Worm (Caenorhabditis elegans) whole organism, L4 larva: ENCODE data around the gene col-104.

Experiments
- D1046.2 ChIP-seq: fragments of 200-800 bp; sonication (Bioruptor generic); IDR thresholded peaks from 2 replicates; pipeline ENCODE4 v1.3.6; 2022; ENCODE audit warnings: missing genetic modification characterization, missing compliant biosample characterization
- F26F4.8 ChIP-seq: fragments of 200-800 bp; sonication (Bioruptor generic); conservative IDR thresholded peaks from 2 replicates; pipeline ENCODE4 v1.3.6; 2022; ENCODE audit warnings: missing genetic modification characterization, missing compliant biosample characterization
- F37D6.2 ChIP-seq: sonication (generic microtip); optimal IDR thresholded peaks from 2 replicates; lab custom pipeline; 2016; ENCODE audit warnings: mild to moderate bottlenecking, missing genetic modification characterization, missing compliant biosample characterization
- F49E8.2 ChIP-seq: sonication (generic microtip); optimal IDR thresholded peaks from 2 replicates; lab custom pipeline; 2016; ENCODE audit warnings: missing compliant biosample characterization, mild to moderate bottlenecking, missing genetic modification characterization, borderline replicate concordance
- R02D3.7 ChIP-seq: fragments of 150-350 bp; sonication (generic microtip); optimal IDR thresholded peaks from 3 replicates; lab custom pipeline; 2014; ENCODE audit warnings: missing biosample characterization, missing genetic modification characterization
- Y105C5A.15 ChIP-seq: fragments of 200-800 bp; sonication (Bioruptor generic); IDR thresholded peaks from 2 replicates; pipeline ENCODE4 v1.3.6; 2022; ENCODE audit warnings: missing genetic modification characterization, missing compliant biosample characterization
- Y48G9A.11 ChIP-seq: fragments of 200-800 bp; sonication (Bioruptor generic); IDR thresholded peaks from 2 replicates; pipeline ENCODE4 v1.3.6; 2022; ENCODE audit warnings: missing genetic modification reagents, missing genetic modification characterization, missing compliant biosample characterization
- ZK337.2 ChIP-seq: fragments of 200-800 bp; sonication (Bioruptor generic); IDR thresholded peaks from 2 replicates; pipeline ENCODE4 v1.3.6; 2022; ENCODE audit warnings: missing genetic modification reagents, missing genetic modification characterization, missing compliant biosample characterization
- aly-2 ChIP-seq: sonication (generic microtip); optimal IDR thresholded peaks from 2 replicates; lab custom pipeline; 2018; ENCODE audit warnings: missing biosample characterization, missing genetic modification characterization
- ceh-20 ChIP-seq: fragments of 200-800 bp; sonication (Bioruptor generic); IDR thresholded peaks from 2 replicates; pipeline ENCODE4 v1.3.6; 2022; ENCODE audit warnings: missing genetic modification reagents, missing genetic modification characterization, missing compliant biosample characterization
- ceh-32 ChIP-seq: sonication (generic microtip); optimal IDR thresholded peaks from 2 replicates; lab custom pipeline; 2016; ENCODE audit warnings: mild to moderate bottlenecking, missing genetic modification characterization, missing compliant biosample characterization; ENCODE audit not compliant: poor library complexity
- ceh-62 ChIP-seq: sonication (generic microtip); optimal IDR thresholded peaks from 2 replicates; lab custom pipeline; 2017; ENCODE audit warnings: missing biosample characterization, missing genetic modification characterization
- cey-2 ChIP-seq: sonication (generic microtip); optimal IDR thresholded peaks from 3 replicates; lab custom pipeline; 2017; ENCODE audit warnings: missing genetic modification characterization, mild to moderate bottlenecking, missing compliant biosample characterization, antibody characterized with exemption, borderline replicate concordance; ENCODE audit not compliant: insufficient read depth
- daf-16 ChIP-seq, 3 experiments: sonication (generic microtip); optimal IDR thresholded peaks; 2 replicates each; lab custom pipeline; 2016 to 2017; ENCODE audit warnings: missing genetic modification characterization in 3 of 3, missing genetic modification reagents in 3 of 3, mild to moderate bottlenecking in 2 of 3, missing compliant biosample characterization in 2 of 3, missing biosample characterization in 1 of 3, moderate library complexity in 1 of 3
- dmd-6 ChIP-seq: fragments of 200-800 bp; sonication (Bioruptor generic); IDR thresholded peaks from 2 replicates; pipeline ENCODE4 v1.3.6; 2022; ENCODE audit warnings: missing genetic modification reagents, missing genetic modification characterization, missing compliant biosample characterization
- dmd-8 ChIP-seq: fragments of 200-800 bp; sonication (Bioruptor generic); IDR thresholded peaks from 2 replicates; pipeline ENCODE4 v1.3.6; 2022; ENCODE audit warnings: missing genetic modification characterization, missing compliant biosample characterization
- dmd-9 ChIP-seq: fragments of 200-800 bp; sonication (Bioruptor generic); IDR thresholded peaks from 2 replicates; pipeline ENCODE4 v1.3.6; 2022; ENCODE audit warnings: missing genetic modification reagents, missing genetic modification characterization, missing compliant biosample characterization
- dve-1 ChIP-seq: sonication (generic microtip); optimal IDR thresholded peaks from 2 replicates; lab custom pipeline; 2017; ENCODE audit warnings: antibody characterized with exemption, mild to moderate bottlenecking, missing genetic modification characterization, missing compliant biosample characterization; ENCODE audit not compliant: insufficient read depth
- egl-27 ChIP-seq: sonication (generic microtip); optimal IDR thresholded peaks from 3 replicates; lab custom pipeline; 2017; ENCODE audit warnings: missing biosample characterization, missing genetic modification reagents, missing genetic modification characterization
- egl-43 ChIP-seq: fragments of 200-800 bp; sonication (Bioruptor generic); IDR thresholded peaks from 2 replicates; pipeline ENCODE4 v1.3.6; 2022; ENCODE audit warnings: missing genetic modification reagents, missing genetic modification characterization, missing compliant biosample characterization
- fos-1 ChIP-seq: fragments of 150-350 bp; optimal IDR thresholded peaks from 2 replicates; lab custom pipeline; 2014; ENCODE audit warnings: missing biosample characterization, missing genetic modification characterization
- hif-1 ChIP-seq, 2 experiments: sonication (generic microtip); optimal IDR thresholded peaks; 2 replicates each; lab custom pipeline; 2016 to 2017; ENCODE audit warnings: missing compliant biosample characterization in 2 of 2, missing genetic modification characterization in 2 of 2, missing genetic modification reagents in 2 of 2, missing genotype in 2 of 2, mild to moderate bottlenecking in 1 of 2
- lin-13 ChIP-seq: fragments of 150-350 bp; optimal IDR thresholded peaks from 2 replicates; lab custom pipeline; 2014; ENCODE audit warnings: missing biosample characterization, missing genetic modification reagents, missing genetic modification characterization
- lin-38 ChIP-seq: fragments of 200-800 bp; sonication (Bioruptor generic); IDR thresholded peaks from 2 replicates; pipeline ENCODE4 v1.3.6; 2022; ENCODE audit warnings: missing genetic modification reagents, missing genetic modification characterization, missing compliant biosample characterization
- lin-39 ChIP-seq: fragments of 150-350 bp; optimal IDR thresholded peaks from 2 replicates; lab custom pipeline; 2014; ENCODE audit warnings: missing biosample characterization, missing genetic modification reagents, missing genetic modification characterization
- madf-5 ChIP-seq, 2 experiments: fragments of 200-800 bp; sonication (Bioruptor generic); IDR thresholded peaks; 2 replicates each; pipeline ENCODE4 v1.3.6; 2022; ENCODE audit warnings: missing compliant biosample characterization in 2 of 2, missing genetic modification characterization in 2 of 2
- mdt-29 ChIP-seq: fragments of 200-800 bp; sonication (Bioruptor generic); IDR thresholded peaks from 2 replicates; pipeline ENCODE4 v1.3.6; 2022; ENCODE audit warnings: missing genetic modification reagents, missing genetic modification characterization, missing compliant biosample characterization
- mep-1 ChIP-seq: fragments of 150-350 bp; sonication (generic microtip); optimal IDR thresholded peaks from 3 replicates; lab custom pipeline; 2014; ENCODE audit warnings: missing biosample characterization, missing genetic modification characterization
- mes-2 ChIP-seq: sonication (generic microtip); optimal IDR thresholded peaks from 2 replicates; lab custom pipeline; 2016; ENCODE audit warnings: missing genotype, mild to moderate bottlenecking, missing genetic modification characterization, missing compliant biosample characterization; ENCODE audit not compliant: poor library complexity, severe bottlenecking
- mxl-2 ChIP-seq: fragments of 200-800 bp; sonication (Bioruptor generic); conservative IDR thresholded peaks from 2 replicates; pipeline ENCODE4 v1.3.6; 2022; ENCODE audit warnings: missing genetic modification reagents, missing genetic modification characterization, missing compliant biosample characterization
- mxl-3 ChIP-seq: fragments of 200-800 bp; sonication (Bioruptor generic); optimal IDR thresholded peaks from 2 replicates; lab custom pipeline; 2018; ENCODE audit warnings: mild to moderate bottlenecking, missing genetic modification characterization, missing compliant biosample characterization
- nhr-10 ChIP-seq: fragments of 150-350 bp; optimal IDR thresholded peaks from 2 replicates; lab custom pipeline; 2014; ENCODE audit warnings: missing biosample characterization, missing genetic modification characterization
- nhr-102 ChIP-seq: sonication (generic microtip); optimal IDR thresholded peaks from 2 replicates; lab custom pipeline; 2016; ENCODE audit warnings: mild to moderate bottlenecking, missing genetic modification characterization, moderate library complexity, missing compliant biosample characterization
- nhr-111 ChIP-seq: fragments of 200-800 bp; sonication (Bioruptor generic); optimal IDR thresholded peaks from 2 replicates; lab custom pipeline; 2018; ENCODE audit warnings: mild to moderate bottlenecking, missing genetic modification characterization, missing compliant biosample characterization
- nhr-41 ChIP-seq: fragments of 200-800 bp; sonication (Bioruptor generic); IDR thresholded peaks from 2 replicates; pipeline ENCODE4 v1.3.6; 2022; ENCODE audit warnings: missing genetic modification reagents, missing genetic modification characterization, missing compliant biosample characterization
- nhr-42 ChIP-seq: fragments of 200-800 bp; sonication (Bioruptor generic); IDR thresholded peaks from 2 replicates; pipeline ENCODE4 v1.3.6; 2022; ENCODE audit warnings: missing genetic modification characterization, missing compliant biosample characterization
- nhr-77 ChIP-seq: fragments of 150-350 bp; optimal IDR thresholded peaks from 2 replicates; lab custom pipeline; 2014; ENCODE audit warnings: missing biosample characterization, missing genetic modification characterization
- php-3 ChIP-seq: fragments of 200-800 bp; sonication (Bioruptor generic); IDR thresholded peaks from 2 replicates; pipeline ENCODE4 v1.3.6; 2022; ENCODE audit warnings: missing genetic modification reagents, missing genetic modification characterization, missing compliant biosample characterization
- rbr-2 ChIP-seq: sonication (generic microtip); optimal IDR thresholded peaks from 2 replicates; lab custom pipeline; 2016; ENCODE audit warnings: missing genotype, missing genetic modification characterization, missing compliant biosample characterization
- saeg-2 ChIP-seq: fragments of 200-800 bp; sonication (Bioruptor generic); IDR thresholded peaks from 2 replicates; pipeline ENCODE4 v1.3.6; 2022; ENCODE audit warnings: missing genetic modification reagents, missing genetic modification characterization, missing compliant biosample characterization
- sdz-12 ChIP-seq: fragments of 200-800 bp; sonication (Bioruptor generic); optimal IDR thresholded peaks from 2 replicates; lab custom pipeline; 2018; ENCODE audit warnings: mild to moderate bottlenecking, missing genetic modification characterization, missing compliant biosample characterization
- set-16 ChIP-seq: fragments of 200-800 bp; sonication (Bioruptor generic); IDR thresholded peaks from 2 replicates; pipeline ENCODE4 v1.3.6; 2022; ENCODE audit warnings: missing genetic modification reagents, missing genetic modification characterization, missing compliant biosample characterization
- skn-1 ChIP-seq: fragments of 150-350 bp; optimal IDR thresholded peaks from 2 replicates; lab custom pipeline; 2014; ENCODE audit warnings: missing biosample characterization, missing genetic modification characterization
- snpc-1.2 ChIP-seq: fragments of 200-800 bp; sonication (Bioruptor generic); IDR thresholded peaks from 2 replicates; pipeline ENCODE4 v1.3.6; 2022; ENCODE audit warnings: missing genetic modification reagents, missing genetic modification characterization, missing compliant biosample characterization
- spr-1 ChIP-seq: sonication (generic microtip); optimal IDR thresholded peaks from 2 replicates; lab custom pipeline; 2016; ENCODE audit warnings: mild to moderate bottlenecking, missing genetic modification characterization, missing compliant biosample characterization
- spr-3 ChIP-seq: fragments of 200-800 bp; sonication (Bioruptor generic); optimal IDR thresholded peaks from 2 replicates; lab custom pipeline; 2018; ENCODE audit warnings: mild to moderate bottlenecking, missing genetic modification characterization, missing compliant biosample characterization
- tag-97 ChIP-seq: fragments of 200-800 bp; sonication (Bioruptor generic); IDR thresholded peaks from 2 replicates; pipeline ENCODE4 v1.3.6; 2022; ENCODE audit warnings: missing genetic modification characterization, missing compliant biosample characterization
- unc-130 ChIP-seq: sonication (generic microtip); optimal IDR thresholded peaks from 2 replicates; lab custom pipeline; 2016; ENCODE audit warnings: missing genetic modification reagents, missing genetic modification characterization, missing compliant biosample characterization
- zip-2 ChIP-seq: fragments of 150-350 bp; optimal IDR thresholded peaks from 2 replicates; lab custom pipeline; 2014; ENCODE audit warnings: missing biosample characterization, missing genetic modification characterization
- ztf-11 ChIP-seq: fragments of 150-350 bp; optimal IDR thresholded peaks from 2 replicates; lab custom pipeline; 2014; ENCODE audit warnings: missing biosample characterization, missing genetic modification characterization

Gene col-104

ce11 chrIV:1388079-1388478, 33.0 kb upstream of the col-104 start (continued):
- TF ChIP-seq dmd-9 (GFP tag; lab: Robert Waterston, UW), result no peak
- no peak for TF ChIP-seq lin-39 (tag; lab: Kevin White, UChicago)
- no peak for TF ChIP-seq ceh-32 (tag; lab: Kevin White, UChicago)
- TF ChIP-seq mdt-29, result peak; percentile 48
- TF ChIP-seq ztf-11, result no peak
- TF ChIP-seq dmd-8 (GFP tag; lab: Robert Waterston, UW), result peak; percentile 81; the same call in 1 of the 2 replicates
- TF ChIP-seq madf-5 (GFP tag; IDR thresholded peaks at IDR 0.05; lab: Robert Waterston, UW), result peak; percentile 61 to 81; a peak in 2 of 4 replicates
- TF ChIP-seq spr-1 (tag; lab: Kevin White, UChicago), result peak; percentile 5
- peak; percentile 39 for TF ChIP-seq mxl-3 (GFP tag; lab: Kevin White, UChicago)
- peak; percentile 47; the same call in 1 of the 2 replicates for TF ChIP-seq set-16
- TF ChIP-seq Y48G9A.11 (GFP tag; lab: Robert Waterston, UW), result peak; percentile 66
- TF ChIP-seq snpc-1.2 (GFP tag; lab: Robert Waterston, UW), result no peak
- peak; percentile 62 for TF ChIP-seq sdz-12 (GFP tag; lab: Kevin White, UChicago)
- peak; percentile 56 for TF ChIP-seq mes-2
- no peak for TF ChIP-seq F37D6.2 (tag; lab: Kevin White, UChicago)
- TF ChIP-seq nhr-111 (GFP tag; lab: Kevin White, UChicago), result no peak
- TF ChIP-seq php-3 (GFP tag; lab: Robert Waterston, UW), result no peak; the same call in 1 of the 2 replicates
- TF ChIP-seq unc-130 (GFP tag; lab: Kevin White, UChicago), result no peak
- no peak for TF ChIP-seq spr-3 (GFP tag; lab: Kevin White, UChicago)
- TF ChIP-seq mxl-2 (GFP tag; lab: Robert Waterston, UW), result no peak
- peak; percentile 5 for TF ChIP-seq nhr-77 (tag; lab: Kevin White, UChicago)
- TF ChIP-seq nhr-41 (GFP tag; lab: Robert Waterston, UW), result peak; percentile 69
- TF ChIP-seq rbr-2, result peak; percentile 48
- no peak for TF ChIP-seq zip-2 (tag; lab: Kevin White, UChicago)
- TF ChIP-seq F49E8.2 (tag; lab: Kevin White, UChicago), result no peak
- peak; percentile 85 for TF ChIP-seq egl-43 (GFP tag; lab: Robert Waterston, UW)
- no peak for TF ChIP-seq R02D3.7
- TF ChIP-seq skn-1 (tag; lab: Kevin White, UChicago), result no peak
- TF ChIP-seq dmd-6 (GFP tag; lab: Robert Waterston, UW), result peak; percentile 62
- no peak for TF ChIP-seq aly-2 (tag; lab: Kevin White, UChicago)
- peak in 1 of 2 experiments; percentile 13 for TF ChIP-seq daf-16 (GFP tag; optimal IDR thresholded peaks at IDR 0.05; lab: Kevin White, UChicago)
- peak; percentile 4 for TF ChIP-seq daf-16 (tag; optimal IDR thresholded peaks at IDR 0.05; lab: Kevin White, UChicago)
- no peak for TF ChIP-seq saeg-2 (GFP tag; lab: Robert Waterston, UW)
- peak; percentile 38 for TF ChIP-seq dve-1 (tag; lab: Kevin White, UChicago)
- TF ChIP-seq nhr-42 (GFP tag; lab: Robert Waterston, UW), result peak; percentile 65; the same call in 1 of the 2 replicates
- TF ChIP-seq cey-2 (tag; lab: Kevin White, UChicago), result no peak
- no peak for TF ChIP-seq fos-1
- no peak for TF ChIP-seq tag-97 (GFP tag; lab: Robert Waterston, UW)
- TF ChIP-seq F26F4.8 (GFP tag; lab: Robert Waterston, UW), result 0 out of 2 replicates have a peak, but pooled peaks have one; percentile 50
- no peak for TF ChIP-seq egl-27 (tag; lab: Kevin White, UChicago)
- TF ChIP-seq Y105C5A.15 (GFP tag; lab: Robert Waterston, UW), result no peak
- TF ChIP-seq mep-1 (tag; lab: Kevin White, UChicago), result peak; percentile 69
- TF ChIP-seq ZK337.2 (GFP tag; lab: Robert Waterston, UW), result peak; percentile 38; the same call in 1 of the 2 replicates
- peak; percentile 74; the same call in 1 of the 2 replicates for TF ChIP-seq D1046.2 (GFP tag; lab: Robert Waterston, UW)
- no peak for TF ChIP-seq nhr-10 (tag; lab: Kevin White, UChicago)
- TF ChIP-seq nhr-102 (tag; lab: Kevin White, UChicago), result peak; percentile 36
- peak; percentile 65 for TF ChIP-seq lin-38 (GFP tag; lab: Robert Waterston, UW)
- TF ChIP-seq hif-1 (tag; optimal IDR thresholded peaks at IDR 0.05; lab: Kevin White, UChicago), result no peak
- TF ChIP-seq ceh-62 (tag; lab: Kevin White, UChicago), result no peak
- no peak for TF ChIP-seq ceh-20 (GFP tag; lab: Robert Waterston, UW)
- peak; percentile 33 for TF ChIP-seq lin-13 (GFP tag; lab: Kevin White, UChicago)
